Fruit fly (Drosophila melanogaster): Measurements from ENCODE around the gene Spag1.

Spag1 gene

DNA sequence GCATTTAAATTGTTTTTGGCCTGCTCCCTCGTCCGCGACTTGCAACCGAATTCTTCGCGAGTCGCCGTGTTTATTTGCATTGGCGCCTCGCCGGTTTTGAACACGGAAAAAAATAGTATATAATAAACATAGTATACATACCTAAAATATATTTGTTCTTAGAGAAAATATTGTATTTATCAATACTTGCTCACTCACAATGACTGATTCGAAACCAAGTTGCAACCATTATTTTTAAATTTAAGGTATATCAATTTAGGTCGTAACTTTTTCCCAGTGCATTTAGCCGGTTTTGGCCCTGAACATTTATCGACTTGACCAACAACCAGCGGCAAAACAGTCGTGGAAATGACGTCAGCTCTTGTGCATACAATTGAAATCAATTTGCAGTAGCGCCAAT, 19.2 kb upstream of the Spag1 start (continued):
- TF ChIP-seq CG11247 (GFP tag; IDR thresholded peaks at IDR 0.05) (peak; percentile 14; the same call in 1 of the 2 replicates), Hr51 (GFP tag; optimal IDR thresholded peaks at IDR 0.05) (peak in 1 of 2 experiments; percentile 89), ro (GFP tag; IDR thresholded peaks at IDR 0.05) (no peak), Drgx (GFP tag; IDR thresholded peaks at IDR 0.05) (peak; percentile 94), CG12236 (GFP tag; optimal IDR thresholded peaks at IDR 0.05) (no peak), crol (GFP tag; IDR thresholded peaks at IDR 0.05) (no peak), grn (GFP tag; optimal IDR thresholded peaks at IDR 0.05) (no peak), odd (GFP tag; optimal IDR thresholded peaks at IDR 0.05) (peak; percentile 71), CG31441 (GFP tag; IDR thresholded peaks at IDR 0.05) (peak; percentile 43; the same call in 1 of the 2 replicates), Usf (GFP tag; optimal IDR thresholded peaks at IDR 0.05) (no peak), chinmo (GFP tag; IDR thresholded peaks at IDR 0.05; ENCODE audit: partially characterized antibody) (no peak), stc (GFP tag; IDR thresholded peaks at IDR 0.05) (0 out of 2 replicates have a peak, but pooled peaks have one; percentile 45), Hr3 (GFP tag; optimal IDR thresholded peaks at IDR 0.05) (peak; percentile 15), sug (tag; optimal IDR thresholded peaks at IDR 0.05) (peak; percentile 7), zfh2 (GFP tag; optimal IDR thresholded peaks at IDR 0.05) (no peak), CG10267 (tag; optimal IDR thresholded peaks at IDR 0.05) (peak; percentile 44), CG42726 (GFP tag; IDR thresholded peaks at IDR 0.05; ENCODE audit: partially characterized antibody) (no peak), CG1603 (tag; optimal IDR thresholded peaks at IDR 0.05) (peak; percentile 59), CG9817 (tag; optimal IDR thresholded peaks at IDR 0.05) (peak; percentile 44), Lim3 (GFP tag; IDR thresholded peaks at IDR 0.05) (no peak), luna (GFP tag; optimal IDR thresholded peaks at IDR 0.05) (no peak), en (GFP tag; optimal IDR thresholded peaks at IDR 0.05) (no peak), chn (GFP tag; optimal IDR thresholded peaks at IDR 0.05) (no peak), ara (GFP tag; IDR thresholded peaks at IDR 0.05) (peak; percentile 49; the same call in 1 of the 2 replicates), CG11696 (GFP tag; IDR thresholded peaks at IDR 0.05) (no peak), CG12155 (GFP tag; optimal IDR thresholded peaks at IDR 0.05) (no peak), dpn (GFP tag; optimal IDR thresholded peaks at IDR 0.05) (peak in 1 of 2 experiments; percentile 46), Mes4 (GFP tag; optimal IDR thresholded peaks at IDR 0.05) (no peak), CoRest (tag; optimal IDR thresholded peaks at IDR 0.05) (peak; percentile 72), ci (GFP tag; IDR thresholded peaks at IDR 0.05) (peak; percentile 90), CG13123 (GFP tag; optimal IDR thresholded peaks at IDR 0.05) (peak; percentile 27), CG8388 (GFP tag; optimal IDR thresholded peaks at IDR 0.05) (peak; percentile 57), NC2α (GFP tag; optimal IDR thresholded peaks at IDR 0.05) (no peak), CG8281 (tag; optimal IDR thresholded peaks at IDR 0.05) (peak; percentile 32), PHDP (tag; optimal IDR thresholded peaks at IDR 0.05) (peak; percentile 74), dmrt11E (tag; optimal IDR thresholded peaks at IDR 0.05) (peak; percentile 16), CG15073 (GFP tag; optimal IDR thresholded peaks at IDR 0.05) (no peak), CG10431 (GFP tag; optimal IDR thresholded peaks at IDR 0.05) (no peak), D (optimal IDR thresholded peaks at IDR 0.05) (no peak), D (GFP tag; optimal IDR thresholded peaks at IDR 0.05) (no peak), CG8290 (GFP tag; optimal IDR thresholded peaks at IDR 0.05) (no peak), CG8290 (tag; optimal IDR thresholded peaks at IDR 0.05) (peak in 1 of 2 experiments; percentile 69), CG4424 (GFP tag; optimal IDR thresholded peaks at IDR 0.05) (peak; percentile 55), CG13287 (GFP tag; IDR thresholded peaks at IDR 0.05; ENCODE audit: partially characterized antibody) (no peak), bbx (GFP tag; IDR thresholded peaks at IDR 0.05; ENCODE audit: partially characterized antibody) (no peak), Lhr (GFP tag; optimal IDR thresholded peaks at IDR 0.05) (no peak), Xrp1 (GFP tag; IDR thresholded peaks at IDR 0.05) (peak; percentile 27; the same call in 1 of the 2 replicates), HmgZ (tag; optimal IDR thresholded peaks at IDR 0.05) (peak; percentile 4), lbe (GFP tag; optimal IDR thresholded peaks at IDR 0.05) (peak; percentile 77), sc (optimal IDR thresholded peaks at IDR 0.05) (no peak), sc (GFP tag; optimal IDR thresholded peaks at IDR 0.05) (peak; percentile 27)
